Worm (Caenorhabditis elegans) whole organism, L3 larva: ENCODE measurements around the gene comt-4.

Experiments used
- aly-2 ChIP-seq: fragments of 150-350 bp; optimal IDR thresholded peaks from 2 replicates; lab custom pipeline; 2014; ENCODE audit warnings: missing biosample characterization, missing genetic modification characterization
- ama-1 ChIP-seq: fragments of 150-350 bp; optimal IDR thresholded peaks from 2 replicates; lab custom pipeline; 2018
- ceh-82 ChIP-seq: fragments of 150-350 bp; optimal IDR thresholded peaks from 2 replicates; lab custom pipeline; 2014; ENCODE audit warnings: missing biosample characterization, missing genetic modification characterization
- elt-1 ChIP-seq: fragments of 150-350 bp; optimal IDR thresholded peaks from 2 replicates; lab custom pipeline; 2014; ENCODE audit warnings: missing biosample characterization, missing genetic modification characterization
- nhr-28 ChIP-seq: fragments of 150-350 bp; optimal IDR thresholded peaks from 2 replicates; lab custom pipeline; 2014; ENCODE audit warnings: missing biosample characterization, missing genetic modification characterization
- unc-39 ChIP-seq: sonication (generic microtip); optimal IDR thresholded peaks from 4 replicates; lab custom pipeline; 2017; ENCODE audit warnings: missing biosample characterization, missing genetic modification characterization
- unc-62 ChIP-seq: fragments of 150-350 bp; sonication (generic microtip); optimal IDR thresholded peaks from 4 replicates; lab custom pipeline; 2014; ENCODE audit warnings: missing biosample characterization, missing genetic modification reagents, missing genetic modification characterization

DNA sequence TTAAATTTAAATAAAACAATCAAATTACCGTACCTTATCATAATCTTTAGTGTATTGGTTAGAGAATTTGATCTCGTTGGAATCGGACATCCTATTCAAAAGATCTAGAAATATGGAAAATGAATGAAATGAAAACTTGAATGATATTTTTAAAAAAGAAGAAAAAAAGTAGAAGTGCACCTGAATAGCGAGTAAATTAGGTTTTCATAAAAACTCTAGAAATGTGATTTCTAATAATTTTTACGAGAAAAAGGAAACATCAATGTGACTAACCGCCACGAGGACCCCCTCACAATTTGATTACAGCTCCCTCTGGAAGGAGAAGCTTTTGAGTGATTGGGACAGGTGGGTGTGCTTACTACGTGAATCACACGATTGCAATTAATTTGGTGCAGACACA is 4.0 kb downstream of the comt-4 start, which contains the start of gene Y40B10A.5:
- TF ChIP-seq ama-1 (lab: Kevin White, UChicago) (no peak), ceh-82 (tag; lab: Kevin White, UChicago) (no peak), elt-1 (tag; lab: Kevin White, UChicago) (no peak), aly-2 (tag; lab: Kevin White, UChicago) (no peak), unc-39 (tag; lab: Kevin White, UChicago) (no peak), nhr-28 (tag; lab: Kevin White, UChicago) (no peak), unc-62 (GFP tag; lab: Kevin White, UChicago) (no peak)
